Fruit fly (Drosophila melanogaster) whole organism, embryonic: ENCODE data around the gene rho-5.

Experiments
- ATbp ChIP-seq: fragments of 200-800 bp; sonication (Bioruptor generic); optimal IDR thresholded peaks from 2 replicates; lab custom pipeline; 2017; ENCODE audit warnings: missing biosample characterization, mild to moderate bottlenecking, missing genetic modification characterization, missing genetic modification reagents
- Abd-B ChIP-seq: fragments of 200-800 bp; sonication (Bioruptor generic); optimal IDR thresholded peaks from 2 replicates; lab custom pipeline; 2018; ENCODE audit warnings: missing biosample characterization, mild to moderate bottlenecking, missing genetic modification characterization, moderate library complexity
- Adf1 ChIP-seq: fragments of 200-800 bp; sonication (Bioruptor generic); IDR thresholded peaks from 2 replicates; pipeline ENCODE4 v1.3.6; 2022; ENCODE audit warnings: missing biosample characterization, missing genetic modification characterization
- Blimp-1 ChIP-seq: fragments of 200-800 bp; sonication (Bioruptor generic); optimal IDR thresholded peaks from 3 replicates; lab custom pipeline; 2018; ENCODE audit warnings: missing biosample characterization, missing genetic modification characterization, mild to moderate bottlenecking, moderate library complexity, missing genetic modification reagents
- CG10543 ChIP-seq: fragments of 200-800 bp; sonication (Bioruptor generic); optimal IDR thresholded peaks from 3 replicates; lab custom pipeline; 2017; ENCODE audit warnings: missing biosample characterization, mild to moderate bottlenecking, missing genetic modification characterization, moderate library complexity
- CG10959 ChIP-seq: fragments of 200-800 bp; sonication (Bioruptor generic); IDR thresholded peaks from 2 replicates; pipeline ENCODE4 v1.3.6; 2022; ENCODE audit warnings: missing biosample characterization, missing genetic modification characterization
- CG1647 ChIP-seq: fragments of 200-800 bp; sonication (Bioruptor generic); optimal IDR thresholded peaks from 3 replicates; lab custom pipeline; 2016; ENCODE audit warnings: missing biosample characterization, missing genetic modification characterization
- CG17361 ChIP-seq: fragments of 200-800 bp; sonication (Bioruptor generic); IDR thresholded peaks from 3 replicates; pipeline ENCODE4 v1.3.6; 2022; ENCODE audit warnings: missing biosample characterization, missing genetic modification characterization
- CG17802 ChIP-seq: fragments of 200-800 bp; sonication (Bioruptor generic); optimal IDR thresholded peaks from 2 replicates; lab custom pipeline; 2018; ENCODE audit warnings: missing biosample characterization, mild to moderate bottlenecking, missing genetic modification characterization, moderate library complexity
- CG17912 ChIP-seq: fragments of 200-800 bp; sonication (Bioruptor generic); optimal IDR thresholded peaks from 2 replicates; lab custom pipeline; 2018; ENCODE audit warnings: missing biosample characterization, mild to moderate bottlenecking, missing genetic modification characterization
- CG2889 ChIP-seq: fragments of 200-800 bp; sonication (Bioruptor generic); IDR thresholded peaks from 3 replicates; pipeline ENCODE4 v1.3.6; 2022; ENCODE audit warnings: missing biosample characterization, missing genetic modification characterization
- CG34422 ChIP-seq: fragments of 200-800 bp; sonication (Bioruptor generic); IDR thresholded peaks from 3 replicates; pipeline ENCODE4 v1.3.6; 2022; ENCODE audit warnings: missing biosample characterization, missing genetic modification characterization
- CG5245 ChIP-seq: fragments of 200-800 bp; sonication (Bioruptor generic); optimal IDR thresholded peaks from 3 replicates; lab custom pipeline; 2016; ENCODE audit warnings: missing biosample characterization, missing genetic modification characterization
- CG5953 ChIP-seq: fragments of 200-800 bp; sonication (Bioruptor generic); IDR thresholded peaks from 2 replicates; pipeline ENCODE4 v1.3.6; 2022; ENCODE audit warnings: missing biosample characterization, missing genetic modification characterization
- CG6813 ChIP-seq: fragments of 200-800 bp; sonication (Bioruptor generic); optimal IDR thresholded peaks from 2 replicates; lab custom pipeline; 2017; ENCODE audit warnings: missing biosample characterization, missing genetic modification characterization, mild to moderate bottlenecking, moderate library complexity, missing genetic modification reagents
- CG7839 ChIP-seq: fragments of 200-800 bp; sonication (Bioruptor generic); optimal IDR thresholded peaks from 3 replicates; lab custom pipeline; 2018; ENCODE audit warnings: missing biosample characterization, mild to moderate bottlenecking, missing genetic modification characterization, moderate library complexity
- CG7987 ChIP-seq: fragments of 200-800 bp; sonication (Bioruptor generic); optimal IDR thresholded peaks from 2 replicates; lab custom pipeline; 2018; ENCODE audit warnings: missing biosample characterization, mild to moderate bottlenecking, missing genetic modification characterization, moderate library complexity
- Dek ChIP-seq: fragments of 200-800 bp; sonication (Bioruptor generic); optimal IDR thresholded peaks from 3 replicates; lab custom pipeline; 2019; ENCODE audit warnings: missing biosample characterization, mild to moderate bottlenecking, missing genetic modification characterization, moderate library complexity
- Dref ChIP-seq: fragments of 200-800 bp; sonication (Bioruptor generic); IDR thresholded peaks from 2 replicates; pipeline ENCODE4 v1.3.6; 2022; ENCODE audit warnings: missing biosample characterization, missing genetic modification characterization
- Elba2 ChIP-seq: fragments of 200-800 bp; sonication (Bioruptor generic); optimal IDR thresholded peaks from 3 replicates; lab custom pipeline; 2016; ENCODE audit warnings: missing biosample characterization, missing genetic modification characterization
- Fer2 ChIP-seq: fragments of 200-800 bp; sonication (Bioruptor generic); optimal IDR thresholded peaks from 2 replicates; lab custom pipeline; 2018; ENCODE audit warnings: missing biosample characterization, mild to moderate bottlenecking, missing genetic modification characterization, moderate library complexity
- HLHmδ ChIP-seq: fragments of 200-800 bp; sonication (Bioruptor generic); optimal IDR thresholded peaks from 2 replicates; lab custom pipeline; 2018; ENCODE audit warnings: missing biosample characterization, mild to moderate bottlenecking, missing genetic modification characterization, moderate library complexity
- Hand ChIP-seq: fragments of 200-800 bp; sonication (Bioruptor generic); optimal IDR thresholded peaks from 2 replicates; lab custom pipeline; 2017; ENCODE audit warnings: mild to moderate bottlenecking, missing biosample characterization, missing genetic modification reagents, missing genetic modification characterization
- Lpt ChIP-seq: fragments of >200 bp; optimal IDR thresholded peaks from 2 replicates; lab custom pipeline; 2018; ENCODE audit warnings: missing biosample characterization, missing genetic modification characterization
- Mrtf ChIP-seq: fragments of 200-800 bp; sonication (Bioruptor generic); IDR thresholded peaks from 3 replicates; pipeline ENCODE4 v1.3.6; 2022; ENCODE audit warnings: missing biosample characterization, missing genetic modification characterization
- NK7.1 ChIP-seq: fragments of 200-800 bp; sonication (Bioruptor generic); optimal IDR thresholded peaks from 3 replicates; lab custom pipeline; 2016; ENCODE audit warnings: missing biosample characterization, missing genetic modification characterization
- Neu2 ChIP-seq: fragments of 200-800 bp; sonication (Bioruptor generic); optimal IDR thresholded peaks from 3 replicates; lab custom pipeline; 2016; ENCODE audit warnings: missing biosample characterization, missing genetic modification characterization, borderline replicate concordance
- Oli ChIP-seq: fragments of 200-800 bp; sonication (Bioruptor generic); optimal IDR thresholded peaks from 2 replicates; lab custom pipeline; 2018; ENCODE audit warnings: missing biosample characterization, mild to moderate bottlenecking, missing genetic modification characterization, moderate library complexity
- Opbp ChIP-seq: fragments of 200-800 bp; sonication (Bioruptor generic); IDR thresholded peaks from 3 replicates; pipeline ENCODE4 v1.3.6; 2022; ENCODE audit warnings: missing biosample characterization, missing genetic modification characterization; ENCODE audit not compliant: partially characterized antibody
- Ptx1 ChIP-seq: fragments of 200-800 bp; sonication (Bioruptor generic); IDR thresholded peaks from 2 replicates; pipeline ENCODE4 v1.3.6; 2022; ENCODE audit warnings: missing biosample characterization, missing genetic modification characterization
- Sry-δ ChIP-seq: fragments of 200-800 bp; sonication (Bioruptor generic); optimal IDR thresholded peaks from 2 replicates; lab custom pipeline; 2016; ENCODE audit warnings: missing biosample characterization, missing genetic modification characterization
- Taf1 ChIP-seq: fragments of 200-800 bp; sonication (Bioruptor generic); IDR thresholded peaks from 2 replicates; pipeline ENCODE4 v1.3.6; 2022; ENCODE audit warnings: missing biosample characterization, missing genetic modification characterization
- al ChIP-seq: fragments of 200-800 bp; sonication (Bioruptor generic); IDR thresholded peaks from 2 replicates; pipeline ENCODE4 v1.3.6; 2022; ENCODE audit warnings: missing biosample characterization, missing genetic modification characterization
- br ChIP-seq: fragments of >200 bp; optimal IDR thresholded peaks from 2 replicates; lab custom pipeline; 2017
- btn ChIP-seq: fragments of 200-800 bp; sonication (Bioruptor generic); optimal IDR thresholded peaks from 2 replicates; lab custom pipeline; 2016; ENCODE audit warnings: missing biosample characterization, missing genetic modification characterization
- cad ChIP-seq: fragments of >200 bp; optimal IDR thresholded peaks from 2 replicates; lab custom pipeline; 2017; ENCODE audit warnings: missing biosample characterization, missing genetic modification characterization
- corto ChIP-seq: fragments of 200-800 bp; sonication (Bioruptor generic); optimal IDR thresholded peaks from 2 replicates; lab custom pipeline; 2016; ENCODE audit warnings: missing biosample characterization, mild to moderate bottlenecking, missing genetic modification characterization, moderate library complexity
- dysf ChIP-seq: fragments of 200-800 bp; sonication (Bioruptor generic); IDR thresholded peaks from 3 replicates; pipeline ENCODE4 v1.3.6; 2022; ENCODE audit warnings: missing biosample characterization, missing genetic modification characterization
- exex ChIP-seq: fragments of 200-800 bp; sonication (Bioruptor generic); optimal IDR thresholded peaks from 4 replicates; lab custom pipeline; 2018; ENCODE audit warnings: missing biosample characterization, mild to moderate bottlenecking, missing genetic modification characterization, moderate library complexity
- eyg ChIP-seq: fragments of 200-800 bp; sonication (Bioruptor generic); optimal IDR thresholded peaks from 3 replicates; lab custom pipeline; 2016; ENCODE audit warnings: missing biosample characterization, missing genetic modification characterization
- gem ChIP-seq: fragments of 200-800 bp; sonication (Bioruptor generic); optimal IDR thresholded peaks from 2 replicates; lab custom pipeline; 2019; ENCODE audit warnings: missing biosample characterization, mild to moderate bottlenecking, missing genetic modification characterization, moderate library complexity
- gsb-n ChIP-seq: fragments of 200-800 bp; sonication (Bioruptor generic); optimal IDR thresholded peaks from 3 replicates; lab custom pipeline; 2018; ENCODE audit warnings: missing biosample characterization, mild to moderate bottlenecking, missing genetic modification characterization
- hbn ChIP-seq: fragments of 200-800 bp; sonication (Bioruptor generic); IDR thresholded peaks from 2 replicates; pipeline ENCODE4 v1.3.6; 2022; ENCODE audit warnings: missing biosample characterization, missing genetic modification characterization; ENCODE audit not compliant: partially characterized antibody
- jing ChIP-seq: fragments of 200-800 bp; sonication (Bioruptor generic); optimal IDR thresholded peaks from 2 replicates; lab custom pipeline; 2018; ENCODE audit warnings: missing biosample characterization, mild to moderate bottlenecking, missing genetic modification characterization
- lilli ChIP-seq: fragments of 200-800 bp; sonication (Bioruptor generic); optimal IDR thresholded peaks from 3 replicates; lab custom pipeline; 2016; ENCODE audit warnings: missing biosample characterization, missing genetic modification characterization
- repo ChIP-seq: fragments of 200-800 bp; sonication (Bioruptor generic); optimal IDR thresholded peaks from 2 replicates; lab custom pipeline; 2016; ENCODE audit warnings: missing biosample characterization, missing genetic modification characterization
- shn ChIP-seq: fragments of 200-800 bp; sonication (Bioruptor generic); optimal IDR thresholded peaks from 3 replicates; lab custom pipeline; 2016; ENCODE audit warnings: missing biosample characterization, missing genetic modification characterization
- slou ChIP-seq: fragments of 200-800 bp; sonication (Bioruptor generic); optimal IDR thresholded peaks from 3 replicates; lab custom pipeline; 2016; ENCODE audit warnings: missing biosample characterization, missing genetic modification characterization
- sna ChIP-seq: fragments of 200-800 bp; sonication (Bioruptor generic); IDR thresholded peaks from 2 replicates; pipeline ENCODE4 v1.3.6; 2022; ENCODE audit warnings: missing biosample characterization, missing genetic modification characterization; ENCODE audit not compliant: partially characterized antibody
- wdn ChIP-seq: fragments of 200-800 bp; sonication (Bioruptor generic); IDR thresholded peaks from 2 replicates; pipeline ENCODE4 v1.3.6; 2022; ENCODE audit warnings: missing biosample characterization, missing genetic modification characterization
- zen ChIP-seq: fragments of 200-800 bp; sonication (Bioruptor generic); optimal IDR thresholded peaks from 3 replicates; lab custom pipeline; 2018; ENCODE audit warnings: missing biosample characterization, mild to moderate bottlenecking, missing genetic modification characterization, moderate library complexity

rho-5 gene

DNA sequence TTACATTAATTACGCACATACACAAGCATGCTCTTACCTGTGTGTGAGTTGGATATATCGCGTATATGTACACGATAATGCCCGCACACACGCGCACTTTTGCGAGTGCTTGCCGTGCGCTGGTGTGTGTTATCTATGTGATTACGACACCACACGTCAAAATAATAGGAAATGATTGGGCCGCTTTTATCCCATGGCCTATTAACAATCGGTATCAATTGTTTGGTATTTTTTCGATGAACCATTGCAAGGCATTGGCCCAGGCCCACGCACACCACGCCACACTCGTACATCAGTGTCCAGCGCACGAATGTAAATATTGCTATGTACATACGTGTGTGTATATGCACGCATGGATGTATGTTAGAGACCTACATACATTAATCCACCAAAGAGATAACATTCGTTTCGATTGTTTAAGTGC lies 38.8 kb downstream of the rho-5 start (continued):
- peak; percentile 14 for TF ChIP-seq CG7839 (tag; lab: Kevin White, UChicago)
- TF ChIP-seq Fer2 (tag; lab: Kevin White, UChicago): peak; percentile 38
- TF ChIP-seq repo (GFP tag; lab: Kevin White, UChicago): peak; percentile 23
- peak; percentile 63 for TF ChIP-seq sna
- TF ChIP-seq br (lab: Kevin White, UChicago): no peak
- peak; percentile 61 for TF ChIP-seq CG1647 (GFP tag; lab: Kevin White, UChicago)
- TF ChIP-seq Dref (GFP tag; lab: Robert Waterston, UW): peak; percentile 45
- peak; percentile 20 for TF ChIP-seq Hand (GFP tag; lab: Kevin White, UChicago)
- TF ChIP-seq HLHmδ (GFP tag; lab: Kevin White, UChicago): peak; percentile 93
- no peak for TF ChIP-seq CG10959 (GFP tag; lab: Robert Waterston, UW)
- TF ChIP-seq CG10543 (GFP tag; lab: Kevin White, UChicago): peak; percentile 97
- TF ChIP-seq wdn (GFP tag; lab: Robert Waterston, UW): 0 out of 2 replicates have a peak, but pooled peaks have one; percentile 38
- no peak for TF ChIP-seq CG2889 (GFP tag; lab: Robert Waterston, UW)
- peak; percentile 16 for TF ChIP-seq eyg
- TF ChIP-seq dysf: no peak; the same call in 2 of the 3 replicates
- no peak for TF ChIP-seq jing (GFP tag; lab: Kevin White, UChicago)
- no peak for TF ChIP-seq Neu2
- no peak for TF ChIP-seq Abd-B (GFP tag; lab: Kevin White, UChicago)
- peak; percentile 73 for TF ChIP-seq ATbp (GFP tag; lab: Kevin White, UChicago)
- peak; percentile 34 for TF ChIP-seq NK7.1
- peak; percentile 45 for TF ChIP-seq gem (tag; lab: Kevin White, UChicago)
- no peak for TF ChIP-seq Mrtf
- no peak; the same call in 2 of the 3 replicates for TF ChIP-seq Opbp
- TF ChIP-seq Blimp-1: no peak
- no peak for TF ChIP-seq Lpt (GFP tag; lab: Kevin White, UChicago)
- TF ChIP-seq Sry-δ: peak; percentile 54
- no peak for TF ChIP-seq Elba2
- TF ChIP-seq gsb-n (tag; lab: Kevin White, UChicago): peak; percentile 59
- TF ChIP-seq slou (GFP tag; lab: Kevin White, UChicago): no peak
- TF ChIP-seq hbn (GFP tag; lab: Robert Waterston, UW): peak; percentile 61
- TF ChIP-seq al: no peak
- peak; percentile 50; the same call in 2 of the 3 replicates for TF ChIP-seq CG17361 (GFP tag; lab: Robert Waterston, UW)
- peak; percentile 97 for TF ChIP-seq exex (tag; lab: Kevin White, UChicago)
- TF ChIP-seq CG7987: peak; percentile 87
- TF ChIP-seq btn (GFP tag; lab: Kevin White, UChicago): peak; percentile 5
- peak; percentile 60 for TF ChIP-seq Dek
- peak; percentile 51 for TF ChIP-seq lilli (GFP tag; lab: Kevin White, UChicago)
- peak; percentile 16; the same call in 1 of the 2 replicates for TF ChIP-seq Adf1 (GFP tag; lab: Robert Waterston, UW)
- no peak for TF ChIP-seq cad (GFP tag; lab: Kevin White, UChicago)
- TF ChIP-seq zen (tag; lab: Kevin White, UChicago): peak; percentile 29
- TF ChIP-seq shn (GFP tag; lab: Kevin White, UChicago): peak; percentile 57
- no peak for TF ChIP-seq corto (GFP tag; lab: Kevin White, UChicago)
- 0 out of 2 replicates have a peak, but pooled peaks have one; percentile 24 for TF ChIP-seq Taf1 (GFP tag; lab: Robert Waterston, UW)
- no peak for TF ChIP-seq CG17802
- no peak for TF ChIP-seq CG5245 (GFP tag; lab: Kevin White, UChicago)
- peak; percentile 54; the same call in 2 of the 3 replicates for TF ChIP-seq CG34422
- peak; percentile 66 for TF ChIP-seq CG6813
- peak; percentile 85 for TF ChIP-seq CG17912 (GFP tag; lab: Kevin White, UChicago)
- TF ChIP-seq CG5953 (GFP tag; lab: Robert Waterston, UW): 0 out of 2 replicates have a peak, but pooled peaks have one; percentile 19
- TF ChIP-seq Oli (tag; lab: Kevin White, UChicago): no peak
- peak; percentile 35; the same call in 1 of the 2 replicates for TF ChIP-seq Ptx1 (GFP tag; lab: Robert Waterston, UW)
